Worm (Caenorhabditis elegans) whole organism, L1 larva: ENCODE results near the gene gsto-2.

Source experiments
- Y116A8C.19 ChIP-seq: sonication (generic microtip); optimal IDR thresholded peaks from 2 replicates; lab custom pipeline; 2016; ENCODE audit warnings: missing compliant biosample characterization, missing genetic modification characterization, borderline replicate concordance
- blmp-1 ChIP-seq: fragments of 150-350 bp; optimal IDR thresholded peaks from 2 replicates; lab custom pipeline; 2014; ENCODE audit warnings: missing biosample characterization, missing genetic modification characterization
- ceh-63 ChIP-seq: fragments of 200-800 bp; sonication (Bioruptor generic); optimal IDR thresholded peaks from 2 replicates; lab custom pipeline; 2018; ENCODE audit warnings: mild to moderate bottlenecking, missing genetic modification characterization, missing compliant biosample characterization
- ceh-8 ChIP-seq: fragments of 200-800 bp; sonication (Bioruptor generic); optimal IDR thresholded peaks from 2 replicates; lab custom pipeline; 2018; ENCODE audit warnings: mild to moderate bottlenecking, missing genetic modification characterization, moderate library complexity, missing compliant biosample characterization
- ceh-82 ChIP-seq, 3 experiments: fragments of 150-350 bp in 1 of 3; sonication (generic microtip) in 2 of 3; optimal IDR thresholded peaks; 2 replicates each; lab custom pipeline; 2014 to 2017; ENCODE audit warnings: missing biosample characterization in 3 of 3, missing genetic modification characterization in 3 of 3
- ceh-88 ChIP-seq: fragments of 200-800 bp; sonication (Bioruptor generic); IDR thresholded peaks from 2 replicates; pipeline ENCODE4 v1.3.6; 2022; ENCODE audit warnings: missing genetic modification characterization, missing compliant biosample characterization
- ceh-90 ChIP-seq: sonication (generic microtip); optimal IDR thresholded peaks from 2 replicates; lab custom pipeline; 2016; ENCODE audit warnings: missing genetic modification characterization, missing compliant biosample characterization
- dsc-1 ChIP-seq: sonication (generic microtip); optimal IDR thresholded peaks from 2 replicates; lab custom pipeline; 2016; ENCODE audit warnings: mild to moderate bottlenecking, missing genetic modification characterization, missing compliant biosample characterization
- efl-3 ChIP-seq: fragments of 200-800 bp; sonication (Bioruptor generic); optimal IDR thresholded peaks from 2 replicates; lab custom pipeline; 2018; ENCODE audit warnings: mild to moderate bottlenecking, missing genetic modification characterization, missing compliant biosample characterization
- egl-27 ChIP-seq, 2 experiments: fragments of 150-350 bp in 1 of 2; sonication (generic microtip); optimal IDR thresholded peaks; 3 replicates each; lab custom pipeline; 2017 to 2018; ENCODE audit warnings: missing biosample characterization in 2 of 2, missing genetic modification characterization in 2 of 2, missing genetic modification reagents in 2 of 2
- elt-3 ChIP-seq, 6 experiments: fragments of 150-350 bp in 1 of 6; sonication (generic microtip); optimal IDR thresholded peaks; 2 replicates each; lab custom pipeline; 2017 to 2018; ENCODE audit warnings: missing biosample characterization in 6 of 6, missing genetic modification characterization in 6 of 6, inconsistent platforms in 1 of 6
- fkh-10 ChIP-seq: sonication (generic microtip); optimal IDR thresholded peaks from 2 replicates; lab custom pipeline; 2017; ENCODE audit warnings: missing biosample characterization, missing genetic modification reagents, missing genetic modification characterization
- hlh-4 ChIP-seq: sonication (generic microtip); optimal IDR thresholded peaks from 2 replicates; lab custom pipeline; 2016; ENCODE audit warnings: mild to moderate bottlenecking, missing genetic modification characterization, missing compliant biosample characterization
- irx-1 ChIP-seq: sonication (generic microtip); optimal IDR thresholded peaks from 2 replicates; lab custom pipeline; 2016; ENCODE audit warnings: missing genetic modification characterization, missing compliant biosample characterization
- jun-1 ChIP-seq: fragments of 150-350 bp; optimal IDR thresholded peaks from 2 replicates; lab custom pipeline; 2014; ENCODE audit warnings: missing biosample characterization, missing genetic modification reagents, missing genetic modification characterization
- lin-13 ChIP-seq: fragments of 150-350 bp; optimal IDR thresholded peaks from 2 replicates; lab custom pipeline; 2014; ENCODE audit warnings: missing biosample characterization, missing genetic modification reagents, missing genetic modification characterization
- lin-14 ChIP-seq: fragments of 200-800 bp; sonication (Bioruptor generic); optimal IDR thresholded peaks from 2 replicates; lab custom pipeline; 2018; ENCODE audit warnings: mild to moderate bottlenecking, missing genetic modification characterization, moderate library complexity, missing compliant biosample characterization
- lin-15B ChIP-seq: fragments of 150-350 bp; sonication (generic microtip); optimal IDR thresholded peaks from 3 replicates; lab custom pipeline; 2014; ENCODE audit warnings: missing biosample characterization, missing genetic modification characterization
- lir-3 ChIP-seq: sonication (generic microtip); optimal IDR thresholded peaks from 2 replicates; lab custom pipeline; 2016; ENCODE audit warnings: mild to moderate bottlenecking, missing genetic modification characterization, moderate library complexity, missing compliant biosample characterization; ENCODE audit not compliant: poor library complexity
- lsy-2 ChIP-seq, 2 experiments: fragments of 150-350 bp; optimal IDR thresholded peaks; 2 replicates each; lab custom pipeline; 2014; ENCODE audit warnings: missing biosample characterization in 2 of 2, missing genetic modification characterization in 2 of 2
- mep-1 ChIP-seq: fragments of 150-350 bp; optimal IDR thresholded peaks from 2 replicates; lab custom pipeline; 2014; ENCODE audit warnings: missing biosample characterization, missing genetic modification characterization
- nhr-11 ChIP-seq: fragments of 150-350 bp; optimal IDR thresholded peaks from 2 replicates; lab custom pipeline; 2014; ENCODE audit warnings: missing biosample characterization, missing genetic modification characterization
- nhr-12 ChIP-seq: sonication (generic microtip); optimal IDR thresholded peaks from 2 replicates; lab custom pipeline; 2017; ENCODE audit warnings: missing biosample characterization, missing genetic modification characterization
- nhr-19 ChIP-seq: fragments of 200-800 bp; sonication (Bioruptor generic); conservative IDR thresholded peaks from 2 replicates; pipeline ENCODE4 v1.3.6; 2022; ENCODE audit warnings: missing genetic modification characterization, missing compliant biosample characterization
- nhr-20 ChIP-seq: sonication (generic microtip); optimal IDR thresholded peaks from 2 replicates; lab custom pipeline; 2016; ENCODE audit warnings: mild to moderate bottlenecking, missing genetic modification characterization, missing compliant biosample characterization
- nhr-85 ChIP-seq: sonication (generic microtip); peaks from one replicate; lab custom pipeline; 2016; ENCODE audit warnings: missing genetic modification characterization, inconsistent platforms, missing compliant biosample characterization
- pqm-1 ChIP-seq: sonication (generic microtip); optimal IDR thresholded peaks from 3 replicates; lab custom pipeline; 2017; ENCODE audit warnings: missing biosample characterization, missing genetic modification characterization
- rnt-1 ChIP-seq: sonication (generic microtip); optimal IDR thresholded peaks from 2 replicates; lab custom pipeline; 2016; ENCODE audit warnings: mild to moderate bottlenecking, missing genetic modification characterization, moderate library complexity, missing compliant biosample characterization
- skn-1 ChIP-seq: fragments of 150-350 bp; optimal IDR thresholded peaks from 2 replicates; lab custom pipeline; 2014; ENCODE audit warnings: missing biosample characterization, missing genetic modification characterization
- snpc-4 ChIP-seq: fragments of 150-350 bp; optimal IDR thresholded peaks from 2 replicates; lab custom pipeline; 2014; ENCODE audit warnings: missing biosample characterization, missing genetic modification characterization
- sptf-1 ChIP-seq: fragments of 150-350 bp; optimal IDR thresholded peaks from 2 replicates; lab custom pipeline; 2014; ENCODE audit warnings: missing biosample characterization, missing genetic modification characterization
- sup-37 ChIP-seq: fragments of 200-800 bp; sonication (Bioruptor generic); optimal IDR thresholded peaks from 2 replicates; lab custom pipeline; 2018; ENCODE audit warnings: mild to moderate bottlenecking, missing genetic modification characterization, missing compliant biosample characterization
- tlp-1 ChIP-seq: fragments of 150-350 bp; optimal IDR thresholded peaks from 2 replicates; lab custom pipeline; 2014; ENCODE audit warnings: missing biosample characterization, missing genetic modification characterization
- unc-130 ChIP-seq: fragments of 150-350 bp; optimal IDR thresholded peaks from 2 replicates; lab custom pipeline; 2017; ENCODE audit warnings: missing biosample characterization, missing genetic modification characterization, inconsistent platforms
- unc-30 ChIP-seq: sonication (generic microtip); optimal IDR thresholded peaks from 2 replicates; lab custom pipeline; 2017; ENCODE audit warnings: missing biosample characterization, missing genetic modification characterization

Gene gsto-2

DNA sequence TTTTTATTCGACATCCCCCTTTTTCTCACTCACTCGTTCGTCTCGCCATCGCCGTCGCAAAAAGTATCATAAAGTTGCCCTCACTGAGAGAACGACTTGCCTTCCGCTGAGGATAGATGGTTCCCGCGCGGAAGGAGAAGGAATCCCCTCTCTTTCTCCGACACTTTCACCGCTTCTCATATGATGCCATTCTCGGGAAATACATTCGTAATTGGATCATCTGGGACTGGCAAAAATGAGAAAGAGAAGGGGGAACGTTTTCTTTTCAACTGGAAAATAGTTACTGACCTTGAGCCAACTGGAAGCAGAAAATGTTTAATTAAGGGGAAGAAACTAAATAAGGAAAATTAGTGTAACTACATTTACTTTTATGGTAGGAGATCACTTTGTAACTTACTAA lies 17.3 kb downstream of the gsto-2 start:
- TF ChIP-seq mep-1 (tag; lab: Kevin White, UChicago) (peak; percentile 23), blmp-1 (tag; lab: Kevin White, UChicago) (peak; percentile 91), ceh-8 (no peak), lin-14 (peak; percentile 32), hlh-4 (tag; lab: Kevin White, UChicago) (no peak), nhr-12 (tag; lab: Kevin White, UChicago) (no peak)

DNA sequence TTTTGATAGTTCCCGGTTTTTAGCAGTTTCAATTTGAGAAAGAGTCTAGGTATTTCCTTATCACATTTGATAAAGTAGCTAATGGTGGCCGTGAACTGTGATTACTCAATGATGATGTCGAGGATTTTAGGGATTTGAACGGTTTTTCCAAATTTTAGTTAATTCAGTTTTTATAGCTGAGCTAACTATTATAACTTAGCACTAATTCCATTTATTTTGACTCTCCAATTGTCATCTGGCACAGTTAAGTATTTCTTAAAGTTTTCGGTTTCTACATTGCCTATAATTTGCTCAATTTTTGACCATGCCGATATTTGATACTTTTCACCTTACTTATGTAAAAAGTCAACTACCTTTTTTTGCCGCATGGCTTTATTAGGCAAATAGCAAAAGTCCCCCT lies 18.7 kb downstream of the gsto-2 start:
- no peak for TF ChIP-seq unc-130 (tag; lab: Kevin White, UChicago)
- TF ChIP-seq elt-3 (tag; optimal IDR thresholded peaks at IDR 0.05; lab: Kevin White, UChicago), result peak in 1 of 6 experiments; percentile 13
- TF ChIP-seq fkh-10, result no peak

DNA sequence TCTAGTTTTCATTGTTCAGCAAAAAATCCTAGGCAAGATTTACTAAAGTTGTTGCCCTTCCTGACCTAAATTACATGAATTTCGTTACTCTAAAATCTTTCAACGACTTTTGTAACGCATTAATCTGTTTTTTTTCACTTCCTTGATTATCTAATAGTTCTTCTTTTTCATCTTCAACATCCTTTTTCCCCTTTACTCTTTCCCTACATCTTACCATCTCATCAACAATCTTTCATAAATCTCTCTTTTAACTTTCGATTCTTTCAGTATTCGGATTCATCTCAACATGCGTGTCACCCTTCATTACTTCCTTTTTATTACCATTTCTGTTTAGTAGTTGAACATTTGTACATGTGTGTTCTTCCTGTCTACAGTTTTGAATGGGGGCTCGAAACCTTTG lies 19.3 kb downstream of the gsto-2 start:
- TF ChIP-seq egl-27 (tag; optimal IDR thresholded peaks at IDR 0.05; lab: Kevin White, UChicago) (no peak), nhr-85 (peak; percentile 58), blmp-1 (tag; lab: Kevin White, UChicago) (peak; percentile 8)

DNA sequence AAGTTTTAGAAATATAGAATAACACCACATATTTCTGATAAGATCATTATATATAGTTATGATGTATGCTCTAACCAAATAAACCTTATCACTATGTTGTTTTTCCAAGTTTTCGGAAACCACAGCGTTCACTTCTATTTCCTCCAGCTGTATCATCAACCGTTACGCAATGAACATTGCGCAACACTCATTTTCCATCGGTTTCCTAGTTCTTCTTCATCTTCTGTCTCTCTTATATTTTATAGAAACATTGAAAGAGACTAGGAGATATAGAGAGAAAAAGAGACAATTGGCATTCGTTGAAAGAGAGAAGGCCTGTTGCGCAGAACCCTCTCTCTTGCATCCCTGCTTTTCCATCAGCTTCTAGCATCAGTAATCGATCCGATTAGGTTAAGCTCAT lies 19.7 kb downstream of the gsto-2 start:
- TF ChIP-seq blmp-1 (tag; lab: Kevin White, UChicago) (peak; percentile 56), ceh-8 (no peak)
- TF ChIP-seq, all 84 proteins: peak for 1

DNA sequence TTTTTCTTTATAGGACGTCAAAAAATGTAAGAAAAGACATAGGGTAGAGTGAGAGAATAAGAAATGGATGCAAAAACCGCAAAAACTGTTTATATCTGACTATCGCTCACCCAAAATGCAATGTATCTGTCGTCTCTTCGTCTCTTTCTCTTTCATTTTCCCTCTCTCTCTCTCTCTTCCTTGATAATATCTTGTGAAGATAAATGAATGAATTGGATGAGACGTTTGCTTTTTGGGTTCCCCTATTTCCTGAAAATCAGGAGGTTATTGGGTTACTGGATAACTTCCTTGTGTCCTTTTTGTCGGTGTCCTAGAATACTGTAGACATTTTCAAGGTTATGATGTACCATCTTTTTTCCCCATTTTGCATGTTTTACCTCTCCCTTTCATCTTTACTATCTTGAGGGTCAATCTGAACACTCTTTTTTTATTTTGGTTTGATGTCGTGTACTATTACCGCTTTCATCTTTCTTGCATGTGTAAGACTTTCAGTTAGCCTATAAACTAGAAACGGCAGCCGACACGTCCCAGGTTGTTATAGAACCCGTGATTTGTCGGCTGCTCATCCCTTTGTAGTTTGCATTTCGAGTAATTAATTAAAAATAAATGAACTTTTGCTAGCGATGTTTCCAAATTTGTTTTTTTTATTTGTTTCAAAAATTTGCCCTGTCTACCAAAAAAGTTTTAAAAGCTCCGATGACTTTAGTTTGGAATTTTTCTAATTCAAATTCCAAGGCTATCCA lies 21.0 kb downstream of the gsto-2 start:
- TF ChIP-seq lin-14 (peak; percentile 53), blmp-1 (tag; lab: Kevin White, UChicago) (peak; percentile 77), snpc-4 (tag; lab: Kevin White, UChicago) (no peak), nhr-85 (peak; percentile 85), lsy-2 (tag; optimal IDR thresholded peaks at IDR 0.05; lab: Kevin White, UChicago) (peak in 1 of 2 experiments; percentile 0), unc-130 (tag; lab: Kevin White, UChicago) (no peak)
- TF ChIP-seq, all 84 proteins: peak for 4

DNA sequence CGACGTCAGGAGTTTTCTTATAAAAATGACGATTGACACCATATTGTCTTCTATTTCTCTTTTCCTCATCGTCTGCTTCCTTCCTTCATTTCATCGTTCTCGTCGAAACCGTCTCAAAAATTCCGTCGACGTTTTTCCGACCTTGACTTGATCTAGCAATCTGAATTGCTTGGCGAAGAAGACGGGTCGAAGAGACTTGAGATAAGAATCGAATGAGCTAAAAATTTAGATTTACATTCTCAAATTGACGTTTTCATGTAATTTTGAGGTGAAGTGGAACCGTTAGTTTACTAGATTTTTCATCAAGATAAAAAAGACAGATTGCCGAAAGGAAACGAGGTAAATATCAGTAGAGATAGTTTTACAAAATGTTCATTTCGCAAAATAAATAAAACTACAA lies 23.0 kb downstream of the gsto-2 start:
- TF ChIP-seq lin-14 (peak; percentile 75), rnt-1 (peak; percentile 0), nhr-85 (peak; percentile 90), nhr-20 (tag; lab: Kevin White, UChicago) (peak; percentile 28), ceh-82 (tag; optimal IDR thresholded peaks at IDR 0.05; lab: Kevin White, UChicago) (no peak)

DNA sequence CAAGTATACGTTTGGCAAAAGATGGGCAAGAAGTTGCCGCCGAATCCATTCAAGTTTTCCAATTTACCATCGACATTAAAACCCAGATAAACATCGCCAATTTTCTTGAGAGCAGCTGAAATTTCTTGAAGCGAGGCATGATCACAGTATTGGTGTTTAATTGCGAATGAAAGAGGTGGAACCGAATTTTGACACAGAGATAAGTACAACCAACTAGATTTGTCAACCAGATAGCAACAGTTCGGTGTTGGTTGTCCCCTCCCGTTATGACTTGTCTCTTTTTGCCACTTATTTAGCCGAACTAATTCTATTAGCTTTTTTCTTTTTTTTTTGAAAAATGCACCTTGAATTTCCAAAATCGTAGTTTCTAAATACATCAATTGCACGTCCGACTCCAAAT lies 23.8 kb downstream of the gsto-2 start:
- TF ChIP-seq Y116A8C.19 (tag; lab: Kevin White, UChicago) (no peak), sptf-1 (tag; lab: Kevin White, UChicago) (no peak), hlh-4 (tag; lab: Kevin White, UChicago) (no peak), elt-3 (tag; optimal IDR thresholded peaks at IDR 0.05; lab: Kevin White, UChicago) (no peak), lin-14 (peak; percentile 22), lin-15B (tag; lab: Kevin White, UChicago) (no peak), tlp-1 (no peak)

DNA sequence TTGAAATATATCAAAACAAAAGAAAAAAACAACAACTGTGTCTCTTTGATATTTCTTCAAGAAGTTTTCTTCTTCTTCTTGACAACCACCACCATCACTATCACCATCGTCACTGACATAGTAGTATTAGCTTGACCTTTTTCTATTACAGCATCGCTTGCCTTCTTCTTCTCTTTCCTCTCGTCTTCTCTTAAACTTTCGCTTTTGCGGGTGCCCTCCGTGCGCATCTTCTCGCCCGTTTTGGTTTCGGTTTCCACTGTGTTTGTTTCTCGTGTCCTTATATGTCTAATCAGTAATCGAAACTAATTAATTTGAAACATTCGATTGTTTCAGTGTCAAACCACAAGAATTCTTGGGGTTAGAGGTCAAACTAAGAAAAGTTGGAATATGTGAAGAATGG lies 24.8 kb downstream of the gsto-2 start:
- TF ChIP-seq efl-3 (GFP tag; lab: Kevin White, UChicago) (no peak), blmp-1 (tag; lab: Kevin White, UChicago) (peak; percentile 96), elt-3 (tag; optimal IDR thresholded peaks at IDR 0.05; lab: Kevin White, UChicago) (peak in 1 of 6 experiments; percentile 29), ceh-90 (no peak), ceh-88 (no peak), snpc-4 (tag; lab: Kevin White, UChicago) (no peak)

DNA sequence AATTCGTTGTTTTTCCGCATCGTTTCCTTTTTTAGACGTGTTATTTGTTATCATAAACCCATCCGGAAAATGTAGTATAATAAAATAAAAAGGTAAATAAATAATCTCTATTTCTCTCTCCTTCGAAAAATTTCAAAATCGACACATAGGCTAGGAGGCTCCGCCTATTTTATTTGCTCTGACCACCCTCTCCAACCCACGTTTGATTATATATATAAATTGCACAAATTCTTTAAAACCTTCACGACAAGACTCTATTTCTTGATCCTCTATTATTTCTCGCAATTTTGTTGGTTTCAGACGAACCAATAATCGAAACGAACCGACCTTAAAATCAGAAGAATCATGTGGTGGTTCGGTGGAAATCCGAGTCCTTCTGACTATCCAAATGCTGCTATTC lies 26.2 kb downstream of the gsto-2 start, which contains the start of gene doxa-1:
TSS of gene doxa-1 (plus strand) at position 301 of the 400 bp plus-strand sequence.
- TF ChIP-seq unc-30 (tag; lab: Kevin White, UChicago), result no peak
- no peak for TF ChIP-seq tlp-1
- TF ChIP-seq irx-1 (tag; lab: Kevin White, UChicago), result no peak
- no peak for TF ChIP-seq lin-13 (GFP tag; lab: Kevin White, UChicago)
- TF ChIP-seq nhr-11, result no peak
- TF ChIP-seq nhr-19, result no peak
- TF ChIP-seq pqm-1 (tag; lab: Kevin White, UChicago), result no peak
- no peak for TF ChIP-seq ceh-63 (GFP tag; lab: Kevin White, UChicago)
- TF ChIP-seq skn-1 (tag; lab: Kevin White, UChicago), result no peak
- TF ChIP-seq ceh-90, result no peak
- no peak for TF ChIP-seq elt-3 (tag; optimal IDR thresholded peaks at IDR 0.05; lab: Kevin White, UChicago)
- TF ChIP-seq jun-1, result no peak
- TF ChIP-seq sup-37 (GFP tag; lab: Kevin White, UChicago), result no peak
- no peak for TF ChIP-seq lir-3 (tag; lab: Kevin White, UChicago)
- TF ChIP-seq dsc-1 (tag; lab: Kevin White, UChicago), result no peak
